Worm (Caenorhabditis elegans) whole organism, L4 larva: ENCODE results near the gene ZK593.2.

Source experiments
- ZK337.2 ChIP-seq: fragments of 200-800 bp; sonication (Bioruptor generic); IDR thresholded peaks from 2 replicates; pipeline ENCODE4 v1.3.6; 2022; ENCODE audit warnings: missing genetic modification reagents, missing genetic modification characterization, missing compliant biosample characterization
- ZK546.5 ChIP-seq, 2 experiments: sonication (generic microtip); optimal IDR thresholded peaks; 2 replicates each; lab custom pipeline; 2017; ENCODE audit warnings: missing biosample characterization in 2 of 2, missing genetic modification characterization in 2 of 2
- ceh-20 ChIP-seq: fragments of 200-800 bp; sonication (Bioruptor generic); IDR thresholded peaks from 2 replicates; pipeline ENCODE4 v1.3.6; 2022; ENCODE audit warnings: missing genetic modification reagents, missing genetic modification characterization, missing compliant biosample characterization
- ceh-32 ChIP-seq: sonication (generic microtip); optimal IDR thresholded peaks from 2 replicates; lab custom pipeline; 2016; ENCODE audit warnings: mild to moderate bottlenecking, missing genetic modification characterization, missing compliant biosample characterization; ENCODE audit not compliant: poor library complexity
- daf-16 ChIP-seq, 3 experiments: sonication (generic microtip); optimal IDR thresholded peaks; 2 replicates each; lab custom pipeline; 2016 to 2017; ENCODE audit warnings: missing genetic modification characterization in 3 of 3, missing genetic modification reagents in 3 of 3, mild to moderate bottlenecking in 2 of 3, missing compliant biosample characterization in 2 of 3, missing biosample characterization in 1 of 3, moderate library complexity in 1 of 3
- daf-8 ChIP-seq: fragments of 200-800 bp; sonication (Bioruptor generic); IDR thresholded peaks from 2 replicates; pipeline ENCODE4 v1.3.6; 2022; ENCODE audit warnings: missing genetic modification characterization, missing compliant biosample characterization
- egl-27 ChIP-seq: sonication (generic microtip); optimal IDR thresholded peaks from 3 replicates; lab custom pipeline; 2017; ENCODE audit warnings: missing biosample characterization, missing genetic modification reagents, missing genetic modification characterization
- lin-15B ChIP-seq: fragments of 150-350 bp; sonication (generic microtip); optimal IDR thresholded peaks from 3 replicates; lab custom pipeline; 2014; ENCODE audit warnings: missing biosample characterization, missing genetic modification characterization
- lin-38 ChIP-seq: fragments of 200-800 bp; sonication (Bioruptor generic); IDR thresholded peaks from 2 replicates; pipeline ENCODE4 v1.3.6; 2022; ENCODE audit warnings: missing genetic modification reagents, missing genetic modification characterization, missing compliant biosample characterization
- madf-9 ChIP-seq: fragments of 200-800 bp; sonication (Bioruptor generic); conservative IDR thresholded peaks from 2 replicates; pipeline ENCODE4 v1.3.6; 2022; ENCODE audit warnings: missing genetic modification reagents, missing genetic modification characterization, missing compliant biosample characterization
- mes-2 ChIP-seq: sonication (generic microtip); optimal IDR thresholded peaks from 2 replicates; lab custom pipeline; 2016; ENCODE audit warnings: missing genotype, mild to moderate bottlenecking, missing genetic modification characterization, missing compliant biosample characterization; ENCODE audit not compliant: poor library complexity, severe bottlenecking
- mxl-2 ChIP-seq: fragments of 200-800 bp; sonication (Bioruptor generic); conservative IDR thresholded peaks from 2 replicates; pipeline ENCODE4 v1.3.6; 2022; ENCODE audit warnings: missing genetic modification reagents, missing genetic modification characterization, missing compliant biosample characterization
- nhr-41 ChIP-seq: fragments of 200-800 bp; sonication (Bioruptor generic); IDR thresholded peaks from 2 replicates; pipeline ENCODE4 v1.3.6; 2022; ENCODE audit warnings: missing genetic modification reagents, missing genetic modification characterization, missing compliant biosample characterization
- nhr-42 ChIP-seq: fragments of 200-800 bp; sonication (Bioruptor generic); IDR thresholded peaks from 2 replicates; pipeline ENCODE4 v1.3.6; 2022; ENCODE audit warnings: missing genetic modification characterization, missing compliant biosample characterization
- nhr-6 ChIP-seq: fragments of 150-350 bp; optimal IDR thresholded peaks from 2 replicates; lab custom pipeline; 2014; ENCODE audit warnings: missing biosample characterization, missing genetic modification characterization
- set-16 ChIP-seq: fragments of 200-800 bp; sonication (Bioruptor generic); IDR thresholded peaks from 2 replicates; pipeline ENCODE4 v1.3.6; 2022; ENCODE audit warnings: missing genetic modification reagents, missing genetic modification characterization, missing compliant biosample characterization
- tra-1 ChIP-seq: fragments of 200-800 bp; sonication (Bioruptor generic); IDR thresholded peaks from 2 replicates; pipeline ENCODE4 v1.3.6; 2022; ENCODE audit warnings: missing genetic modification reagents, missing genetic modification characterization, missing compliant biosample characterization
- unc-39 ChIP-seq: sonication (generic microtip); optimal IDR thresholded peaks from 2 replicates; lab custom pipeline; 2017; ENCODE audit warnings: missing biosample characterization, missing genetic modification characterization
- unc-62 ChIP-seq, 3 experiments: fragments of 150-350 bp in 1 of 3; sonication (generic microtip); optimal IDR thresholded peaks in 2 of 3; peaks in 1 of 3; 1 replicate in 1 of 3; 2 replicates in 2 of 3; lab custom pipeline; 2014 to 2017; ENCODE audit warnings: missing biosample characterization in 3 of 3, missing genetic modification characterization in 3 of 3, missing genetic modification reagents in 3 of 3, missing genotype in 1 of 3
- zip-11 ChIP-seq: fragments of 200-800 bp; sonication (Bioruptor generic); IDR thresholded peaks from 2 replicates; pipeline ENCODE4 v1.3.6; 2022; ENCODE audit warnings: missing genetic modification characterization, missing compliant biosample characterization
- ztf-7 ChIP-seq: fragments of 150-350 bp; optimal IDR thresholded peaks from 2 replicates; lab custom pipeline; 2014; ENCODE audit warnings: missing biosample characterization, missing genetic modification characterization

The ZK593.2 gene

ce11 chrIV:10957583-10958229 is 44.5 kb downstream of the ZK593.2 start, which contains the start of gene Y69E1A.5:
TSS of gene Y69E1A.5 (minus strand) at chrIV:10957655.
- TF ChIP-seq egl-27 (tag; lab: Kevin White, UChicago), result no peak
- peak in 1 of 2 experiments; percentile 41 for TF ChIP-seq daf-16 (GFP tag; optimal IDR thresholded peaks at IDR 0.05; lab: Kevin White, UChicago)
- TF ChIP-seq daf-16 (tag; optimal IDR thresholded peaks at IDR 0.05; lab: Kevin White, UChicago), result no peak
- TF ChIP-seq mxl-2 (GFP tag; lab: Robert Waterston, UW), result no peak
- no peak for TF ChIP-seq mes-2 (tag; lab: Kevin White, UChicago)
- no peak for TF ChIP-seq lin-15B
- no peak for TF ChIP-seq ZK546.5 (tag; optimal IDR thresholded peaks at IDR 0.05; lab: Kevin White, UChicago)
- no peak for TF ChIP-seq zip-11 (GFP tag; lab: Robert Waterston, UW)
- peak in 1 of 2 experiments; percentile 97 for TF ChIP-seq unc-62 (GFP tag; optimal IDR thresholded peaks at IDR 0.05 in 1 of 2; lab: Kevin White, UChicago)
- no peak for TF ChIP-seq unc-62 (tag; optimal IDR thresholded peaks at IDR 0.05; lab: Kevin White, UChicago)

- TF ChIP-seq ceh-32 (no peak), lin-38 (no peak), nhr-42 (no peak), unc-39 (tag; lab: Kevin White, UChicago) (no peak), nhr-41 (GFP tag; lab: Robert Waterston, UW) (no peak), madf-9 (GFP tag; lab: Robert Waterston, UW) (no peak), ZK337.2 (GFP tag; lab: Robert Waterston, UW) (no peak), lin-15B (no peak), ceh-20 (GFP tag; lab: Robert Waterston, UW) (no peak), daf-16 (GFP tag; optimal IDR thresholded peaks at IDR 0.05; lab: Kevin White, UChicago) (no peak), daf-16 (tag; optimal IDR thresholded peaks at IDR 0.05; lab: Kevin White, UChicago) (no peak), nhr-6 (tag; lab: Kevin White, UChicago) (no peak), daf-8 (no peak), ztf-7 (tag; lab: Kevin White, UChicago) (no peak), tra-1 (GFP tag; lab: Robert Waterston, UW) (no peak), set-16 (no peak)
Observed at ce11 chrIV:10958230-10958588, 45.0 kb downstream of the ZK593.2 start, which contains the start of gene sri-19. TSS of gene sri-19 (plus strand) at chrIV:10958372.
